Fruit fly (Drosophila melanogaster): ENCODE measurements around the gene Cpr72Ec.

- TF ChIP-seq CTCF (optimal IDR thresholded peaks at IDR 0.05) = no peak
- TF ChIP-seq CG8478 (optimal IDR thresholded peaks at IDR 0.05) = no peak
These were observed 25.7 kb upstream of the Cpr72Ec start for dm6 chr3L:16392874-16393273.
